Worm (Caenorhabditis elegans) whole organism, late embryonic: ENCODE data around the gene ddx-15.

ENCODE experiments used
- C08G9.2 ChIP-seq: sonication (generic microtip); optimal IDR thresholded peaks from 2 replicates; lab custom pipeline; 2016; ENCODE audit warnings: mild to moderate bottlenecking, missing genetic modification characterization, moderate library complexity, missing compliant biosample characterization
- dmd-4 ChIP-seq: sonication (generic microtip); optimal IDR thresholded peaks from 2 replicates; lab custom pipeline; 2016; ENCODE audit warnings: borderline replicate concordance, missing genetic modification characterization, missing compliant biosample characterization
- fkh-10 ChIP-seq: fragments of 150-350 bp; optimal IDR thresholded peaks from 2 replicates; lab custom pipeline; 2014; ENCODE audit warnings: missing biosample characterization, missing genetic modification reagents, missing genetic modification characterization
- fkh-6 ChIP-seq: sonication (generic microtip); optimal IDR thresholded peaks from 2 replicates; lab custom pipeline; 2016; ENCODE audit warnings: missing genetic modification characterization, missing compliant biosample characterization
- hlh-6 ChIP-seq: sonication (generic microtip); optimal IDR thresholded peaks from 2 replicates; lab custom pipeline; 2016; ENCODE audit warnings: missing genotype, missing genetic modification characterization, missing compliant biosample characterization
- npax-4 ChIP-seq: sonication (generic microtip); optimal IDR thresholded peaks from 2 replicates; lab custom pipeline; 2016; ENCODE audit warnings: missing genetic modification characterization, missing compliant biosample characterization
- sdc-2 ChIP-seq: sonication (generic microtip); optimal IDR thresholded peaks from 2 replicates; lab custom pipeline; 2016; ENCODE audit warnings: missing genotype, missing genetic modification characterization, missing compliant biosample characterization
- unc-86 ChIP-seq: sonication (generic microtip); optimal IDR thresholded peaks from 2 replicates; lab custom pipeline; 2016; ENCODE audit warnings: missing genetic modification characterization, missing compliant biosample characterization

ce11 chrIII:5639893-5640292, 48.4 kb upstream of the ddx-15 start:
- TF ChIP-seq fkh-6 (tag; lab: Kevin White, UChicago), result no peak
- no peak for TF ChIP-seq sdc-2 (tag; lab: Kevin White, UChicago)
- TF ChIP-seq C08G9.2, result no peak
- no peak for TF ChIP-seq npax-4 (tag; lab: Kevin White, UChicago)
- TF ChIP-seq unc-86, result no peak
- no peak for TF ChIP-seq hlh-6 (tag; lab: Kevin White, UChicago)
- no peak for TF ChIP-seq fkh-10 (GFP tag; lab: Kevin White, UChicago)
- TF ChIP-seq dmd-4 (tag; lab: Kevin White, UChicago), result no peak
